Worm (Caenorhabditis elegans): ENCODE results near the gene C12D8.21.

Gene C12D8.21

DNA sequence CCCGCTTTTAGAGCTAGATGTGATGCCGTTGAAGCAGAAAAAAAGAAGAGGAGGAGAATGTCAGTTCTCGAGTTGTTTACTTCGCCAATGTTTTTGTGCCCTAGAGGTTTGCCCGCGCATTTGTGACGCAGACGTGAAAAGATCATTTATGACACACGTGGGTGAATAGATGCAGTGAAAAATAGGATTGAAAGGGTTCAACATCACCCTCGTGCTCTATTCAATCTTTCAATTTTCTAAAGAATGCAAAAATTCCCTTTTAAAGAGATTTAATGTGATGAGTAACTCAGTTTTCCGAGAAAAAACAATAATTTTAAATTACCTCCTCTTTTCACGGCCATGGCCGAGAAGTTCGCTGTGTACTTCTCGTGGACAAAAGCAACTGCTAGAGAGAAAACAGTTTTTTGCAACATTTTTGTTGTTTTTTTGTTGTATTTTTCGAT, 5.5 kb upstream of the C12D8.21 start (continued):
- TF ChIP-seq unc-62 (GFP tag; optimal IDR thresholded peaks at IDR 0.05) = no peak
- no peak for TF ChIP-seq Y53G8AR.9 (GFP tag; conservative IDR thresholded peaks at IDR 0.05)
- no peak for TF ChIP-seq nfyb-1 (GFP tag; IDR thresholded peaks at IDR 0.05)
- no peak for TF ChIP-seq ceh-40 (GFP tag; IDR thresholded peaks at IDR 0.05)
- TF ChIP-seq ztf-22 (GFP tag; optimal IDR thresholded peaks at IDR 0.05) = no peak
- 0 out of 2 replicates have a peak, but pooled peaks have one; percentile 52 for TF ChIP-seq K11D2.4 (GFP tag; IDR thresholded peaks at IDR 0.05)
- no peak for TF ChIP-seq F55B11.4 (tag; optimal IDR thresholded peaks at IDR 0.05; ENCODE audit: borderline replicate concordance, insufficient read depth)
- TF ChIP-seq madf-8 (GFP tag; conservative IDR thresholded peaks at IDR 0.05) = 0 out of 2 replicates have a peak, but pooled peaks have one; percentile 23
- TF ChIP-seq ceh-91 (GFP tag; IDR thresholded peaks at IDR 0.05) = peak; percentile 46
- no peak for TF ChIP-seq athp-1 (tag; optimal IDR thresholded peaks at IDR 0.05)
- no peak for TF ChIP-seq ztf-3 (GFP tag; optimal IDR thresholded peaks at IDR 0.05)
- no peak for TF ChIP-seq sptf-2 (GFP tag; optimal IDR thresholded peaks at IDR 0.05)
- no peak for TF ChIP-seq F57C9.4 (tag; optimal IDR thresholded peaks at IDR 0.05)
- TF ChIP-seq ztf-26 (tag; optimal IDR thresholded peaks at IDR 0.05) = no peak
- TF ChIP-seq lsl-1 (GFP tag; optimal IDR thresholded peaks at IDR 0.05) = peak; percentile 5
- peak in 1 of 3 experiments; percentile 54 for TF ChIP-seq lin-35 (GFP tag; optimal IDR thresholded peaks at IDR 0.05)
- TF ChIP-seq pbrm-1 (GFP tag; IDR thresholded peaks at IDR 0.05) = no peak
- TF ChIP-seq rec-8 (tag; optimal IDR thresholded peaks at IDR 0.05) = no peak
- no peak for TF ChIP-seq madf-10 (tag; optimal IDR thresholded peaks at IDR 0.05)
- no peak for TF ChIP-seq fkh-3 (tag; optimal IDR thresholded peaks at IDR 0.05)
- TF ChIP-seq repo-1 (tag; optimal IDR thresholded peaks at IDR 0.05) = no peak
- no peak for TF ChIP-seq B0019.2 (GFP tag; conservative IDR thresholded peaks at IDR 0.05)
- TF ChIP-seq rpc-1 (optimal IDR thresholded peaks at IDR 0.05) = no peak
- no peak for TF ChIP-seq rpc-1 (tag; optimal IDR thresholded peaks at IDR 0.05)
- TF ChIP-seq ama-1 (optimal IDR thresholded peaks at IDR 0.05) = no peak
- no peak for TF ChIP-seq ama-1 (GFP tag; optimal IDR thresholded peaks at IDR 0.05)
- peak; percentile 19 for TF ChIP-seq dpl-1 (GFP tag; optimal IDR thresholded peaks at IDR 0.05)
- no peak for TF ChIP-seq lsy-27 (tag; optimal IDR thresholded peaks at IDR 0.05; ENCODE audit: borderline replicate concordance, insufficient read depth)
- no peak for TF ChIP-seq hrde-1 (tag; optimal IDR thresholded peaks at IDR 0.05; ENCODE audit: borderline replicate concordance)
- no peak for TF ChIP-seq hlh-26 (GFP tag; conservative IDR thresholded peaks at IDR 0.05)
- TF ChIP-seq tbx-9 (tag; optimal IDR thresholded peaks at IDR 0.05; ENCODE audit: borderline replicate concordance) = no peak
- no peak for TF ChIP-seq sea-2 (GFP tag; IDR thresholded peaks at IDR 0.05)
- TF ChIP-seq attf-6 (GFP tag; IDR thresholded peaks at IDR 0.05) = no peak
- no peak for TF ChIP-seq bed-1 (GFP tag; IDR thresholded peaks at IDR 0.05)
- no peak for TF ChIP-seq lag-1 (GFP tag; IDR thresholded peaks at IDR 0.05)
- no peak for TF ChIP-seq hsf-1 (GFP tag; IDR thresholded peaks at IDR 0.05)
- no peak for TF ChIP-seq cebp-2 (GFP tag; IDR thresholded peaks at IDR 0.05)
- TF ChIP-seq unc-130 (GFP tag; optimal IDR thresholded peaks at IDR 0.05) = no peak
- no peak for TF ChIP-seq zfh-2 (GFP tag; conservative IDR thresholded peaks at IDR 0.05)
- no peak for TF ChIP-seq die-1 (tag; optimal IDR thresholded peaks at IDR 0.05)
- TF ChIP-seq hlh-12 (tag; optimal IDR thresholded peaks at IDR 0.05) = no peak
- no peak for TF ChIP-seq aptf-3 (GFP tag; IDR thresholded peaks at IDR 0.05)
- TF ChIP-seq K12H6.12 (tag; optimal IDR thresholded peaks at IDR 0.05) = peak; percentile 74
- TF ChIP-seq ztf-28 (GFP tag; IDR thresholded peaks at IDR 0.05) = no peak
- no peak for TF ChIP-seq T26A5.8 (tag; optimal IDR thresholded peaks at IDR 0.05)
- no peak for TF ChIP-seq C06A6.2 (GFP tag; conservative IDR thresholded peaks at IDR 0.05)
- no peak for TF ChIP-seq F49E8.2 (tag; optimal IDR thresholded peaks at IDR 0.05; ENCODE audit: insufficient read depth)

All from whole organism, young adult.